Fruit fly (Drosophila melanogaster): ENCODE measurements around the gene Sec22.

dm6 chrX:805907-806306 lies at the start of gene Sec22:
- TF ChIP-seq Sin3A (optimal IDR thresholded peaks at IDR 0.05) (no peak), psq (optimal IDR thresholded peaks at IDR 0.05) (no peak), Myc (optimal IDR thresholded peaks at IDR 0.05) (no peak)

Measured in Kc167 (cell line).